Fruit fly (Drosophila melanogaster): Measurements from ENCODE around the gene Rpt2.

The Rpt2 gene

DNA sequence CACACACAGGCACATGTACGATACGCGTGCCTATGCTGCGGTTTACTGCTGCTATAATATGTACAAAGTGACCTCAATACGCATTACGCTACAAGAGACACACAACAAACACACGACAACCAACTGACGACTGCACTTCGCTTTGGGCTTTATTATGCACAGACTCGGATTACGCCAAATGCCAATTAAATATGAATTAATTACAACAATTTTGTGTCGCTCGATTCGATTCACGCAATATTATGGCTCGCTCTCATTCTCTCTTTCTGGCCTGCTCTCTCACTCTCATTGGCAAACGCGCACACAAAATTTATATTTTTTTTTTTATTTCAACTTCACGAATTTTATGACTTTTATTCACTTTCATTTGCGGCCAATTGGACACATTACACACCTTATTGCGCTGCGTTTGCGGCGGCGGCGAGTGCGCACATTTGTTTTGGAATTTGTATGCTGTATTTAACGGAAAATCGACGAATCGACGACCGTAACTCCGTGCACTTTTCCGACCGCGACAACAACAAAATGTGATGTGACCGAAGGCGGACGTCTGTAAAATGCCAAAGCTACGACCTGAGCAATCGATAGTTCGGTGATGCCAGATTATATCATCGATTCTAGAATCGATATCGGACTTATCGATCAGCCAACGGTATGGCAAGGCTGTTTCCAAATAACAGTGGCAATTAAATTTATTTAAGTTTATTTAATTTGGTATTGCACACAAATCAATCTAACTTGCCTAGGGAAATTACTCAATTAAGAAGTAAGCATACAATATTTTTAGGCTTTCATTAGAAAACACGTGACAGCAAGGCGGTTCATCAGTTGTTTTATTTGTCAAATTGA, 8.6 kb downstream of the Rpt2 start, which contains the start of the genes sba and CG31141 (continued):
- TF ChIP-seq CG10321 (GFP tag; IDR thresholded peaks at IDR 0.05) (no peak), HmgD (GFP tag; optimal IDR thresholded peaks at IDR 0.05) (no peak), unpg (GFP tag; optimal IDR thresholded peaks at IDR 0.05) (peak; percentile 10), MESR4 (GFP tag; optimal IDR thresholded peaks at IDR 0.05) (peak; percentile 71), CG11456 (GFP tag; IDR thresholded peaks at IDR 0.05) (peak; percentile 47; the same call in 1 of the 3 replicates), ase (GFP tag; IDR thresholded peaks at IDR 0.05) (no peak), dimm (GFP tag; IDR thresholded peaks at IDR 0.05) (no peak), CG15479 (GFP tag; optimal IDR thresholded peaks at IDR 0.05) (peak; percentile 75), bowl (GFP tag; IDR thresholded peaks at IDR 0.05) (peak; percentile 25; the same call in 1 of the 2 replicates), CG13894 (tag; optimal IDR thresholded peaks at IDR 0.05) (peak; percentile 56), CG14667 (GFP tag; IDR thresholded peaks at IDR 0.05) (no peak), seq (GFP tag; IDR thresholded peaks at IDR 0.05) (no peak), CG12942 (GFP tag; optimal IDR thresholded peaks at IDR 0.05) (no peak), CG7556 (GFP tag; optimal IDR thresholded peaks at IDR 0.05) (peak; percentile 11), schlank (tag; optimal IDR thresholded peaks at IDR 0.05) (peak; percentile 2), gsb (GFP tag; IDR thresholded peaks at IDR 0.05) (no peak), sna (GFP tag; IDR thresholded peaks at IDR 0.05; ENCODE audit: partially characterized antibody) (peak; percentile 73), sr (GFP tag; IDR thresholded peaks at IDR 0.05) (no peak), CG11093 (GFP tag; IDR thresholded peaks at IDR 0.05) (no peak), en (GFP tag; optimal IDR thresholded peaks at IDR 0.05) (no peak), GATAe (GFP tag; conservative IDR thresholded peaks at IDR 0.05) (no peak), nau (GFP tag; optimal IDR thresholded peaks at IDR 0.05) (no peak), salm (tag; optimal IDR thresholded peaks at IDR 0.05) (no peak), CG33557 (GFP tag; optimal IDR thresholded peaks at IDR 0.05) (no peak), dm (GFP tag; optimal IDR thresholded peaks at IDR 0.05) (peak; percentile 5), oc (tag; optimal IDR thresholded peaks at IDR 0.05) (no peak), pros (GFP tag; optimal IDR thresholded peaks at IDR 0.05) (no peak), lov (optimal IDR thresholded peaks at IDR 0.05) (no peak), lov (GFP tag; IDR thresholded peaks at IDR 0.05) (no peak), CG11247 (GFP tag; IDR thresholded peaks at IDR 0.05) (0 out of 2 replicates have a peak, but pooled peaks have one; percentile 13), tll (GFP tag; optimal IDR thresholded peaks at IDR 0.05) (peak in 1 of 2 experiments; percentile 20), scrt (GFP tag; optimal IDR thresholded peaks at IDR 0.05) (no peak), jing (GFP tag; optimal IDR thresholded peaks at IDR 0.05) (no peak), CG6254 (GFP tag; optimal IDR thresholded peaks at IDR 0.05) (no peak), gsb-n (tag; optimal IDR thresholded peaks at IDR 0.05) (peak; percentile 45), CG14965 (GFP tag; optimal IDR thresholded peaks at IDR 0.05; ENCODE audit: borderline replicate concordance) (no peak), amos (GFP tag; IDR thresholded peaks at IDR 0.05; ENCODE audit: partially characterized antibody) (peak; percentile 94), CG16813 (GFP tag; IDR thresholded peaks at IDR 0.05; ENCODE audit: partially characterized antibody) (peak; percentile 87), Myb (GFP tag; optimal IDR thresholded peaks at IDR 0.05) (peak; percentile 86), CG2889 (GFP tag; IDR thresholded peaks at IDR 0.05) (no peak), CG32767 (GFP tag; IDR thresholded peaks at IDR 0.05) (no peak), PHDP (tag; optimal IDR thresholded peaks at IDR 0.05) (peak; percentile 27), CG7357 (GFP tag; IDR thresholded peaks at IDR 0.05) (no peak), corto (GFP tag; optimal IDR thresholded peaks at IDR 0.05) (no peak), caup (GFP tag; optimal IDR thresholded peaks at IDR 0.05; ENCODE audit: severe bottlenecking) (peak; percentile 41), Dp (GFP tag; optimal IDR thresholded peaks at IDR 0.05) (peak; percentile 71), E2f2 (GFP tag; IDR thresholded peaks at IDR 0.05) (peak; percentile 76), Ssrp (tag; optimal IDR thresholded peaks at IDR 0.05) (no peak), Dfd (GFP tag; optimal IDR thresholded peaks at IDR 0.05) (no peak)

All from whole organism, embryonic.